Fruit fly (Drosophila melanogaster): ENCODE data around the gene wntD.

DNA sequence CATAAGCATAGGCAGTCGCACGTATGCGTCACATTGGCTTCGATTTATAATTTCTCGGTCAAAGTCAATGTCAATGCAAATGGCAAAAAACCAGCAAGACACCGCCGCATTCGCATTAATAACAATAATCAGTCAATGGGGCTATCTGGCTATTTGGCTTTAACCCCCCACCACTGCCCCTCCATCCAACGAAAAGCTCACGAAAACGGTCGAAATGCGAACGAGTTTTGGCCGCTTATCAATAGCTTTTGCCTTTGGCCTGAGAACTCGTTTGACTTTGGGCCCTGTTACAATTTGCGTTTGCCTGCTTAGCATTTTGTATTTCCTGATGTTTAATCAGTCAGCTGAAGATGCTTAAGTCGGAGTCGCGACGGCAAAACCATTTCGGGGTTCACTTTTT, 19.5 kb downstream of the wntD start:
- TF ChIP-seq CG12768 (GFP tag; optimal IDR thresholded peaks at IDR 0.05) (no peak), toe (GFP tag; optimal IDR thresholded peaks at IDR 0.05) (no peak), Mnt (GFP tag; optimal IDR thresholded peaks at IDR 0.05) (no peak)
